Worm (Caenorhabditis elegans): Measurements from ENCODE around the gene F43G6.7.

ce11 chrII:11842317-11842716, 31.7 kb downstream of the F43G6.7 start, which contains the start of gene T27D12.1:
- TF ChIP-seq skn-1 (tag; optimal IDR thresholded peaks at IDR 0.05) (no peak), unc-62 (GFP tag; optimal IDR thresholded peaks at IDR 0.05) (no peak), ztf-11 (tag; optimal IDR thresholded peaks at IDR 0.05) (no peak), zag-1 (tag; optimal IDR thresholded peaks at IDR 0.05) (no peak), lin-39 (tag; optimal IDR thresholded peaks at IDR 0.05) (no peak), nhr-28 (tag; optimal IDR thresholded peaks at IDR 0.05) (no peak), elt-1 (tag; optimal IDR thresholded peaks at IDR 0.05) (no peak), pha-4 (tag; optimal IDR thresholded peaks at IDR 0.05) (no peak), elt-3 (tag; optimal IDR thresholded peaks at IDR 0.05) (no peak), fkh-10 (GFP tag; optimal IDR thresholded peaks at IDR 0.05) (no peak), ceh-82 (tag; optimal IDR thresholded peaks at IDR 0.05) (no peak), egl-27 (tag; optimal IDR thresholded peaks at IDR 0.05) (no peak), ama-1 (optimal IDR thresholded peaks at IDR 0.05) (no peak), tbx-2 (tag; optimal IDR thresholded peaks at IDR 0.05) (no peak)

Data from whole organism, L3 larva.